Fruit fly (Drosophila melanogaster) whole organism, embryonic: ENCODE results near the gene Rab9D.

Source experiments
- Abd-B ChIP-seq: fragments of 200-800 bp; sonication (Bioruptor generic); optimal IDR thresholded peaks from 2 replicates; lab custom pipeline; 2018; ENCODE audit warnings: missing biosample characterization, mild to moderate bottlenecking, missing genetic modification characterization, moderate library complexity
- Atf6 ChIP-seq: fragments of 200-800 bp; sonication (Bioruptor generic); IDR thresholded peaks from 2 replicates; pipeline ENCODE4 v1.3.6; 2022; ENCODE audit warnings: missing biosample characterization, missing genetic modification characterization
- Awh ChIP-seq: fragments of 200-800 bp; sonication (Bioruptor generic); IDR thresholded peaks from 2 replicates; pipeline ENCODE4, ENCODE4 v1.3.6; 2022; ENCODE audit warnings: missing biosample characterization, missing genetic modification characterization
- CG10543 ChIP-seq: fragments of 200-800 bp; sonication (Bioruptor generic); optimal IDR thresholded peaks from 3 replicates; lab custom pipeline; 2017; ENCODE audit warnings: missing biosample characterization, mild to moderate bottlenecking, missing genetic modification characterization, moderate library complexity
- CG11456 ChIP-seq: fragments of 200-800 bp; sonication (Bioruptor generic); IDR thresholded peaks from 3 replicates; pipeline ENCODE4 v1.3.6; 2022; ENCODE audit warnings: missing biosample characterization, missing genetic modification characterization
- CG13296 ChIP-seq: fragments of 200-800 bp; sonication (Bioruptor generic); optimal IDR thresholded peaks from 3 replicates; lab custom pipeline; 2018; ENCODE audit warnings: missing biosample characterization, mild to moderate bottlenecking, missing genetic modification characterization
- CG13624 ChIP-seq: fragments of 200-800 bp; sonication (Bioruptor generic); optimal IDR thresholded peaks from 2 replicates; lab custom pipeline; 2016; ENCODE audit warnings: missing biosample characterization, missing genetic modification characterization
- CG13775 ChIP-seq: fragments of 200-800 bp; sonication (Bioruptor generic); optimal IDR thresholded peaks from 3 replicates; lab custom pipeline; 2017; ENCODE audit warnings: missing biosample characterization, mild to moderate bottlenecking, missing genetic modification characterization
- CG15269 ChIP-seq: fragments of 200-800 bp; sonication (Bioruptor generic); optimal IDR thresholded peaks from 2 replicates; lab custom pipeline; 2018; ENCODE audit warnings: missing biosample characterization, mild to moderate bottlenecking, missing genetic modification characterization, moderate library complexity
- CG15601 ChIP-seq: fragments of 200-800 bp; sonication (Bioruptor generic); optimal IDR thresholded peaks from 3 replicates; lab custom pipeline; 2019; ENCODE audit warnings: missing biosample characterization, mild to moderate bottlenecking, missing genetic modification characterization, moderate library complexity
- CG1602 ChIP-seq: fragments of 200-800 bp; sonication (Bioruptor generic); optimal IDR thresholded peaks from 3 replicates; lab custom pipeline; 2016; ENCODE audit warnings: missing biosample characterization, missing genetic modification characterization
- CG1832 ChIP-seq: fragments of 200-800 bp; sonication (Bioruptor generic); optimal IDR thresholded peaks from 2 replicates; lab custom pipeline; 2017; ENCODE audit warnings: missing biosample characterization, mild to moderate bottlenecking, missing genetic modification characterization, inconsistent platforms
- CG18764 ChIP-seq: fragments of 200-800 bp; sonication (Bioruptor generic); optimal IDR thresholded peaks from 3 replicates; lab custom pipeline; 2016; ENCODE audit warnings: missing biosample characterization, missing genetic modification characterization
- CG2889 ChIP-seq: fragments of 200-800 bp; sonication (Bioruptor generic); IDR thresholded peaks from 3 replicates; pipeline ENCODE4 v1.3.6; 2022; ENCODE audit warnings: missing biosample characterization, missing genetic modification characterization
- CG30431 ChIP-seq: fragments of 200-800 bp; sonication (Bioruptor generic); optimal IDR thresholded peaks from 2 replicates; lab custom pipeline; 2017; ENCODE audit warnings: missing biosample characterization, missing genetic modification characterization
- CG31224 ChIP-seq: fragments of 200-800 bp; sonication (Bioruptor generic); IDR thresholded peaks from 2 replicates; pipeline ENCODE4 v1.3.6; 2022; ENCODE audit warnings: missing biosample characterization, missing genetic modification characterization
- CG31388 ChIP-seq: fragments of 200-800 bp; sonication (Bioruptor generic); optimal IDR thresholded peaks from 2 replicates; lab custom pipeline; 2016; ENCODE audit warnings: missing biosample characterization, missing genetic modification characterization
- CG31441 ChIP-seq: fragments of 200-800 bp; sonication (Bioruptor generic); IDR thresholded peaks from 2 replicates; pipeline ENCODE4 v1.3.6; 2022; ENCODE audit warnings: missing biosample characterization, missing genetic modification characterization
- CG3847 ChIP-seq: fragments of 200-800 bp; sonication (Bioruptor generic); IDR thresholded peaks from 2 replicates; pipeline ENCODE4 v1.3.6; 2022; ENCODE audit warnings: missing biosample characterization, missing genetic modification characterization
- CG3995 ChIP-seq: fragments of 200-800 bp; sonication (Bioruptor generic); optimal IDR thresholded peaks from 3 replicates; lab custom pipeline; 2016; ENCODE audit warnings: missing biosample characterization, missing genetic modification characterization
- CG4617 ChIP-seq: fragments of 200-800 bp; sonication (Bioruptor generic); optimal IDR thresholded peaks from 3 replicates; lab custom pipeline; 2016; ENCODE audit warnings: missing biosample characterization, missing genetic modification characterization, borderline replicate concordance
- CG5245 ChIP-seq: fragments of 200-800 bp; sonication (Bioruptor generic); optimal IDR thresholded peaks from 3 replicates; lab custom pipeline; 2016; ENCODE audit warnings: missing biosample characterization, missing genetic modification characterization
- CG6254 ChIP-seq: fragments of 200-800 bp; sonication (Bioruptor generic); optimal IDR thresholded peaks from 3 replicates; lab custom pipeline; 2017; ENCODE audit warnings: mild to moderate bottlenecking, missing biosample characterization, missing genetic modification reagents, missing genetic modification characterization
- CG6683 ChIP-seq: fragments of 200-800 bp; sonication (Bioruptor generic); optimal IDR thresholded peaks from 2 replicates; lab custom pipeline; 2017; ENCODE audit warnings: missing biosample characterization, mild to moderate bottlenecking, missing genetic modification characterization, missing genetic modification reagents
- CG8089 ChIP-seq: fragments of 200-800 bp; sonication (Bioruptor generic); optimal IDR thresholded peaks from 3 replicates; lab custom pipeline; 2016; ENCODE audit warnings: missing biosample characterization, missing genetic modification characterization
- CG8359 ChIP-seq: fragments of 200-800 bp; sonication (Bioruptor generic); optimal IDR thresholded peaks from 2 replicates; lab custom pipeline; 2017; ENCODE audit warnings: missing biosample characterization, mild to moderate bottlenecking, missing genetic modification characterization, borderline replicate concordance
- CG9609 ChIP-seq: fragments of 200-800 bp; sonication (Bioruptor generic); optimal IDR thresholded peaks from 3 replicates; lab custom pipeline; 2016; ENCODE audit warnings: missing biosample characterization, missing genetic modification characterization
- CG9876 ChIP-seq: fragments of 200-800 bp; sonication (Bioruptor generic); optimal IDR thresholded peaks from 2 replicates; lab custom pipeline; 2016; ENCODE audit warnings: missing biosample characterization, missing genetic modification characterization
- CkIIα-i1 ChIP-seq: fragments of 200-800 bp; sonication (Bioruptor generic); IDR thresholded peaks from 2 replicates; pipeline ENCODE4 v1.3.6; 2022; ENCODE audit warnings: missing biosample characterization, missing genetic modification characterization
- Dbx ChIP-seq: fragments of 200-800 bp; sonication (Bioruptor generic); IDR thresholded peaks from 3 replicates; pipeline ENCODE4 v1.3.6; 2022; ENCODE audit warnings: missing biosample characterization, missing genetic modification characterization
- Doc3 ChIP-seq: fragments of 200-800 bp; sonication (Bioruptor generic); IDR thresholded peaks from 3 replicates; pipeline ENCODE4 v1.3.6; 2022; ENCODE audit warnings: missing biosample characterization, missing genetic modification characterization; ENCODE audit not compliant: partially characterized antibody
- Eip74EF ChIP-seq, 2 experiments: fragments of 200-800 bp in 1 of 2; fragments of >200 bp in 1 of 2; sonication (Bioruptor generic) in 1 of 2; optimal IDR thresholded peaks; 2 replicates each; lab custom pipeline; 2017 to 2019; ENCODE audit warnings: missing biosample characterization in 2 of 2, missing genetic modification characterization in 2 of 2, mild to moderate bottlenecking in 1 of 2, moderate library complexity in 1 of 2
- Fer2 ChIP-seq: fragments of 200-800 bp; sonication (Bioruptor generic); optimal IDR thresholded peaks from 2 replicates; lab custom pipeline; 2018; ENCODE audit warnings: missing biosample characterization, mild to moderate bottlenecking, missing genetic modification characterization, moderate library complexity
- Oli ChIP-seq: fragments of 200-800 bp; sonication (Bioruptor generic); optimal IDR thresholded peaks from 2 replicates; lab custom pipeline; 2018; ENCODE audit warnings: missing biosample characterization, mild to moderate bottlenecking, missing genetic modification characterization, moderate library complexity
- Side ChIP-seq: fragments of 200-800 bp; sonication (Bioruptor generic); optimal IDR thresholded peaks from 2 replicates; lab custom pipeline; 2016; ENCODE audit warnings: missing biosample characterization, missing genetic modification characterization
- Stat92E ChIP-seq, 3 experiments: fragments of >200 bp in 2 of 3; fragments of 200-800 bp in 1 of 3; sonication (Bioruptor generic) in 1 of 3; optimal IDR thresholded peaks; 2 replicates each; lab custom pipeline; 2017 to 2019; ENCODE audit warnings: missing biosample characterization in 3 of 3, missing genetic modification characterization in 3 of 3, mild to moderate bottlenecking in 1 of 3, moderate library complexity in 1 of 3
- Vsx1 ChIP-seq: fragments of 200-800 bp; sonication (Bioruptor generic); optimal IDR thresholded peaks from 2 replicates; lab custom pipeline; 2017; ENCODE audit warnings: missing biosample characterization, mild to moderate bottlenecking, missing genetic modification characterization, missing genetic modification reagents
- az2 ChIP-seq: fragments of 200-800 bp; sonication (Bioruptor generic); optimal IDR thresholded peaks from 3 replicates; lab custom pipeline; 2016; ENCODE audit warnings: missing biosample characterization, missing genetic modification characterization
- bab2 ChIP-seq: fragments of 200-800 bp; sonication (Bioruptor generic); optimal IDR thresholded peaks from 2 replicates; lab custom pipeline; 2016; ENCODE audit warnings: missing biosample characterization, missing genetic modification characterization
- bbx ChIP-seq: fragments of 200-800 bp; sonication (Bioruptor generic); IDR thresholded peaks from 2 replicates; pipeline ENCODE4 v1.3.6; 2022; ENCODE audit warnings: missing biosample characterization, missing genetic modification characterization; ENCODE audit not compliant: partially characterized antibody
- corto ChIP-seq: fragments of 200-800 bp; sonication (Bioruptor generic); optimal IDR thresholded peaks from 2 replicates; lab custom pipeline; 2016; ENCODE audit warnings: missing biosample characterization, mild to moderate bottlenecking, missing genetic modification characterization, moderate library complexity
- disco-r ChIP-seq: fragments of 200-800 bp; sonication (Bioruptor generic); optimal IDR thresholded peaks from 2 replicates; lab custom pipeline; 2016; ENCODE audit warnings: missing biosample characterization, missing genetic modification characterization
- gcm2 ChIP-seq: fragments of 200-800 bp; sonication (Bioruptor generic); optimal IDR thresholded peaks from 2 replicates; lab custom pipeline; 2016; ENCODE audit warnings: missing biosample characterization, missing genetic modification characterization
- mam ChIP-seq: fragments of 200-800 bp; sonication (Bioruptor generic); optimal IDR thresholded peaks from 3 replicates; lab custom pipeline; 2016; ENCODE audit warnings: missing biosample characterization, missing genetic modification characterization
- onecut ChIP-seq: fragments of 200-800 bp; sonication (Bioruptor generic); IDR thresholded peaks from 2 replicates; pipeline ENCODE4 v1.3.6; 2022; ENCODE audit warnings: missing biosample characterization, missing genetic modification characterization
- psq ChIP-seq: fragments of 200-800 bp; sonication (Bioruptor generic); optimal IDR thresholded peaks from 2 replicates; lab custom pipeline; 2017; ENCODE audit warnings: missing biosample characterization, missing genetic modification characterization
- pum ChIP-seq: fragments of 200-800 bp; sonication (Bioruptor generic); optimal IDR thresholded peaks from 2 replicates; lab custom pipeline; 2016; ENCODE audit warnings: missing biosample characterization, missing genetic modification characterization
- repo ChIP-seq: fragments of 200-800 bp; sonication (Bioruptor generic); optimal IDR thresholded peaks from 2 replicates; lab custom pipeline; 2016; ENCODE audit warnings: missing biosample characterization, missing genetic modification characterization
- tx ChIP-seq: fragments of 200-800 bp; sonication (Bioruptor generic); optimal IDR thresholded peaks from 2 replicates; lab custom pipeline; 2016; ENCODE audit warnings: missing biosample characterization, missing genetic modification characterization
- unpg ChIP-seq: fragments of 200-800 bp; sonication (Bioruptor generic); optimal IDR thresholded peaks from 3 replicates; lab custom pipeline; 2018; ENCODE audit warnings: missing biosample characterization, mild to moderate bottlenecking, missing genetic modification characterization, moderate library complexity

Rab9D gene

DNA sequence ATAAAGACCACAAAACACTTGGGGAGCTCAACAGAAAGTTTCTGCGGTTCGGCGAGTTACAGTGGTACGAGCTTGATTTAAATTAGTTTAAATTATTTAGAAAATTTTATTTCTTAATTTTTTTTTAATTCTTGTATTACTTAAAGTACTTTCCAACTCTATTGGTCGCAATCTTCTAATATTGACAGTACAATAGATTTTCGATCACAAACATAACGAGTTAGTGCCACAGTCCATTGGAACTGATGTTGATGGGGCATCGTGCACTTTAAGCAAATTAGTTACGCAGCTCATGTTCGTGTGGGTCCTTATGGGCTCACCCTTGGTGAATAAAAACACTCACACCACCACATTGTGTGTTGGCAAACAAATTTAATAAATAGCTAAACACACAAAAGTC, 15.3 kb upstream of the Rab9D start:
- TF ChIP-seq gcm2 (GFP tag; lab: Kevin White, UChicago) (no peak), tx (GFP tag; lab: Kevin White, UChicago) (no peak), bbx (GFP tag; lab: Robert Waterston, UW) (no peak), psq (no peak), Eip74EF (GFP tag; optimal IDR thresholded peaks at IDR 0.05; lab: Kevin White, UChicago) (no peak), CG31224 (GFP tag; lab: Robert Waterston, UW) (0 out of 2 replicates have a peak, but pooled peaks have one; percentile 16), az2 (GFP tag; lab: Kevin White, UChicago) (peak; percentile 55), CG5245 (no peak), corto (no peak), CG30431 (GFP tag; lab: Kevin White, UChicago) (no peak), CG13624 (GFP tag; lab: Kevin White, UChicago) (no peak), CG8359 (GFP tag; lab: Kevin White, UChicago) (no peak), CG31441 (peak; percentile 70), pum (GFP tag; lab: Kevin White, UChicago) (no peak), CG11456 (GFP tag; lab: Robert Waterston, UW) (peak; percentile 57; the same call in 2 of the 3 replicates), CG6254 (GFP tag; lab: Kevin White, UChicago) (peak; percentile 6), CkIIα-i1 (GFP tag; lab: Robert Waterston, UW) (no peak), CG1602 (GFP tag; lab: Kevin White, UChicago) (peak; percentile 17), Dbx (GFP tag; lab: Robert Waterston, UW) (peak; percentile 55; the same call in 1 of the 3 replicates), CG6683 (GFP tag; lab: Kevin White, UChicago) (peak; percentile 33), Side (no peak), Oli (peak; percentile 70), CG15601 (peak; percentile 45), Atf6 (GFP tag; lab: Robert Waterston, UW) (peak; percentile 74), CG3847 (peak; percentile 21; the same call in 1 of the 2 replicates), CG9609 (GFP tag; lab: Kevin White, UChicago) (no peak), bab2 (no peak), repo (GFP tag; lab: Kevin White, UChicago) (no peak), CG9876 (GFP tag; lab: Kevin White, UChicago) (no peak), CG13775 (GFP tag; lab: Kevin White, UChicago) (peak; percentile 0), Doc3 (GFP tag; lab: Robert Waterston, UW) (no peak), CG8089 (no peak), CG13296 (GFP tag; lab: Kevin White, UChicago) (peak; percentile 50), CG3995 (no peak), CG2889 (no peak; the same call in 2 of the 3 replicates), Fer2 (tag; lab: Kevin White, UChicago) (no peak), CG15269 (tag; lab: Kevin White, UChicago) (peak; percentile 69), Vsx1 (peak; percentile 11), Abd-B (GFP tag; lab: Kevin White, UChicago) (peak; percentile 25), unpg (GFP tag; lab: Kevin White, UChicago) (peak; percentile 69), disco-r (GFP tag; lab: Kevin White, UChicago) (no peak), CG10543 (GFP tag; lab: Kevin White, UChicago) (no peak), onecut (GFP tag; lab: Robert Waterston, UW) (0 out of 2 replicates have a peak, but pooled peaks have one; percentile 27), CG1832 (GFP tag; lab: Kevin White, UChicago) (no peak), Awh (peak; percentile 62; the same call in 1 of the 2 replicates), CG4617 (no peak), CG18764 (GFP tag; lab: Kevin White, UChicago) (peak; percentile 0), CG31388 (GFP tag; lab: Kevin White, UChicago) (no peak), Stat92E (GFP tag; optimal IDR thresholded peaks at IDR 0.05; lab: Kevin White, UChicago) (no peak), mam (no peak)
